Worm (Caenorhabditis elegans): ENCODE results near the gene fbxa-112.

ce11 chrV:16954766-16955165, 6.9 kb upstream of the fbxa-112 start, which contains the start of gene srh-206:
- no peak for TF ChIP-seq spr-3 (GFP tag; optimal IDR thresholded peaks at IDR 0.05)
- no peak for TF ChIP-seq T26A8.4 (GFP tag; IDR thresholded peaks at IDR 0.05)
- TF ChIP-seq ztf-11 (tag; optimal IDR thresholded peaks at IDR 0.05) = no peak
